Fruit fly (Drosophila melanogaster) whole organism, embryonic: ENCODE results near the gene CG4597.

Source experiments
- Asciz ChIP-seq: fragments of 200-800 bp; sonication (Bioruptor generic); optimal IDR thresholded peaks from 2 replicates; lab custom pipeline; 2017; ENCODE audit warnings: missing biosample characterization, mild to moderate bottlenecking, missing genetic modification characterization, missing genetic modification reagents
- Atf6 ChIP-seq: fragments of 200-800 bp; sonication (Bioruptor generic); IDR thresholded peaks from 2 replicates; pipeline ENCODE4 v1.3.6; 2022; ENCODE audit warnings: missing biosample characterization, missing genetic modification characterization
- Awh ChIP-seq: fragments of 200-800 bp; sonication (Bioruptor generic); IDR thresholded peaks from 2 replicates; pipeline ENCODE4, ENCODE4 v1.3.6; 2022; ENCODE audit warnings: missing biosample characterization, missing genetic modification characterization
- CG11723 ChIP-seq: fragments of 200-800 bp; sonication (Bioruptor generic); optimal IDR thresholded peaks from 2 replicates; lab custom pipeline; 2017; ENCODE audit warnings: missing biosample characterization, mild to moderate bottlenecking, missing genetic modification characterization
- CG12236 ChIP-seq: fragments of 200-800 bp; sonication (Bioruptor generic); optimal IDR thresholded peaks from 2 replicates; lab custom pipeline; 2016; ENCODE audit warnings: missing biosample characterization, missing genetic modification characterization
- CG13123 ChIP-seq: fragments of 200-800 bp; sonication (Bioruptor generic); optimal IDR thresholded peaks from 2 replicates; lab custom pipeline; 2016; ENCODE audit warnings: missing biosample characterization, missing genetic modification characterization
- CG13424 ChIP-seq: fragments of 200-800 bp; sonication (Bioruptor generic); optimal IDR thresholded peaks from 2 replicates; lab custom pipeline; 2019; ENCODE audit warnings: missing biosample characterization, mild to moderate bottlenecking, missing genetic modification characterization, moderate library complexity
- CG15011 ChIP-seq: fragments of 200-800 bp; sonication (Bioruptor generic); optimal IDR thresholded peaks from 3 replicates; lab custom pipeline; 2018; ENCODE audit warnings: missing biosample characterization, mild to moderate bottlenecking, missing genetic modification characterization
- CG15601 ChIP-seq: fragments of 200-800 bp; sonication (Bioruptor generic); optimal IDR thresholded peaks from 3 replicates; lab custom pipeline; 2019; ENCODE audit warnings: missing biosample characterization, mild to moderate bottlenecking, missing genetic modification characterization, moderate library complexity
- CG17328 ChIP-seq: fragments of 200-800 bp; sonication (Bioruptor generic); IDR thresholded peaks from 2 replicates; pipeline ENCODE4 v1.3.6; 2022; ENCODE audit warnings: missing biosample characterization, missing genetic modification characterization
- CG17802 ChIP-seq: fragments of 200-800 bp; sonication (Bioruptor generic); optimal IDR thresholded peaks from 2 replicates; lab custom pipeline; 2018; ENCODE audit warnings: missing biosample characterization, mild to moderate bottlenecking, missing genetic modification characterization, moderate library complexity
- CG2875 ChIP-seq: fragments of 200-800 bp; sonication (Bioruptor generic); optimal IDR thresholded peaks from 2 replicates; lab custom pipeline; 2017; ENCODE audit warnings: missing biosample characterization, mild to moderate bottlenecking, missing genetic modification characterization, missing genetic modification reagents
- CG30431 ChIP-seq: fragments of 200-800 bp; sonication (Bioruptor generic); optimal IDR thresholded peaks from 2 replicates; lab custom pipeline; 2017; ENCODE audit warnings: missing biosample characterization, missing genetic modification characterization
- CG31441 ChIP-seq: fragments of 200-800 bp; sonication (Bioruptor generic); IDR thresholded peaks from 2 replicates; pipeline ENCODE4 v1.3.6; 2022; ENCODE audit warnings: missing biosample characterization, missing genetic modification characterization
- CG32767 ChIP-seq: fragments of 200-800 bp; sonication (Bioruptor generic); IDR thresholded peaks from 2 replicates; pipeline ENCODE4 v1.3.6; 2022; ENCODE audit warnings: missing biosample characterization, missing genetic modification characterization
- CG42726 ChIP-seq: fragments of 200-800 bp; sonication (Bioruptor generic); IDR thresholded peaks from 2 replicates; pipeline ENCODE4 v1.3.6; 2022; ENCODE audit warnings: missing biosample characterization, missing genetic modification characterization; ENCODE audit not compliant: partially characterized antibody
- CG4707 ChIP-seq: fragments of 200-800 bp; sonication (Bioruptor generic); optimal IDR thresholded peaks from 2 replicates; lab custom pipeline; 2018; ENCODE audit warnings: missing biosample characterization, mild to moderate bottlenecking, missing genetic modification characterization, moderate library complexity
- CG5245 ChIP-seq: fragments of 200-800 bp; sonication (Bioruptor generic); optimal IDR thresholded peaks from 3 replicates; lab custom pipeline; 2016; ENCODE audit warnings: missing biosample characterization, missing genetic modification characterization
- CG6813 ChIP-seq: fragments of 200-800 bp; sonication (Bioruptor generic); optimal IDR thresholded peaks from 2 replicates; lab custom pipeline; 2017; ENCODE audit warnings: missing biosample characterization, missing genetic modification characterization, mild to moderate bottlenecking, moderate library complexity, missing genetic modification reagents
- CG9876 ChIP-seq: fragments of 200-800 bp; sonication (Bioruptor generic); optimal IDR thresholded peaks from 2 replicates; lab custom pipeline; 2016; ENCODE audit warnings: missing biosample characterization, missing genetic modification characterization
- Dip2 ChIP-seq: fragments of 200-800 bp; sonication (Bioruptor generic); IDR thresholded peaks from 2 replicates; pipeline ENCODE4 v1.3.6; 2022; ENCODE audit warnings: missing biosample characterization, missing genetic modification characterization
- E2f2 ChIP-seq: fragments of 200-800 bp; sonication (Bioruptor generic); IDR thresholded peaks from 2 replicates; pipeline ENCODE4 v1.3.6; 2022; ENCODE audit warnings: missing biosample characterization, missing genetic modification characterization
- HmgD ChIP-seq: fragments of 200-800 bp; sonication (Bioruptor generic); optimal IDR thresholded peaks from 3 replicates; lab custom pipeline; 2016; ENCODE audit warnings: missing biosample characterization, missing genetic modification characterization
- Jarid2 ChIP-seq: fragments of 200-800 bp; sonication (Bioruptor generic); optimal IDR thresholded peaks from 3 replicates; lab custom pipeline; 2017; ENCODE audit warnings: mild to moderate bottlenecking, missing biosample characterization, missing genetic modification reagents, missing genetic modification characterization
- Lpt ChIP-seq: fragments of >200 bp; optimal IDR thresholded peaks from 2 replicates; lab custom pipeline; 2018; ENCODE audit warnings: missing biosample characterization, missing genetic modification characterization
- MBD-R2 ChIP-seq: fragments of 200-800 bp; sonication (Bioruptor generic); IDR thresholded peaks from 2 replicates; pipeline ENCODE4 v1.3.6; 2022; ENCODE audit warnings: missing biosample characterization, missing genetic modification characterization
- MTF-1 ChIP-seq: fragments of 200-800 bp; sonication (Bioruptor generic); optimal IDR thresholded peaks from 2 replicates; lab custom pipeline; 2018; ENCODE audit warnings: missing biosample characterization, mild to moderate bottlenecking, missing genetic modification characterization, borderline replicate concordance
- NC2α ChIP-seq: fragments of 200-800 bp; sonication (Bioruptor generic); optimal IDR thresholded peaks from 2 replicates; lab custom pipeline; 2016; ENCODE audit warnings: missing biosample characterization, missing genetic modification characterization
- NK7.1 ChIP-seq: fragments of 200-800 bp; sonication (Bioruptor generic); optimal IDR thresholded peaks from 3 replicates; lab custom pipeline; 2016; ENCODE audit warnings: missing biosample characterization, missing genetic modification characterization
- Ptx1 ChIP-seq: fragments of 200-800 bp; sonication (Bioruptor generic); IDR thresholded peaks from 2 replicates; pipeline ENCODE4 v1.3.6; 2022; ENCODE audit warnings: missing biosample characterization, missing genetic modification characterization
- Sin3A ChIP-seq: fragments of >200 bp; optimal IDR thresholded peaks from 2 replicates; lab custom pipeline; 2018
- Sox100B ChIP-seq: fragments of 200-800 bp; sonication (Bioruptor generic); optimal IDR thresholded peaks from 3 replicates; lab custom pipeline; 2018; ENCODE audit warnings: missing biosample characterization, mild to moderate bottlenecking, missing genetic modification characterization
- al ChIP-seq: fragments of 200-800 bp; sonication (Bioruptor generic); IDR thresholded peaks from 2 replicates; pipeline ENCODE4 v1.3.6; 2022; ENCODE audit warnings: missing biosample characterization, missing genetic modification characterization
- bigmax ChIP-seq: fragments of 200-800 bp; sonication (Bioruptor generic); optimal IDR thresholded peaks from 2 replicates; lab custom pipeline; 2018; ENCODE audit warnings: missing biosample characterization, mild to moderate bottlenecking, missing genetic modification characterization
- cad ChIP-seq: fragments of >200 bp; optimal IDR thresholded peaks from 2 replicates; lab custom pipeline; 2017; ENCODE audit warnings: missing biosample characterization, missing genetic modification characterization
- cas ChIP-seq: fragments of 200-800 bp; sonication (Bioruptor generic); IDR thresholded peaks from 2 replicates; pipeline ENCODE4 v1.3.6; 2022; ENCODE audit warnings: missing biosample characterization, missing genetic modification characterization
- crp ChIP-seq, 2 experiments: fragments of 200-800 bp; sonication (Bioruptor generic); optimal IDR thresholded peaks; 2 replicates in 1 of 2; 3 replicates in 1 of 2; lab custom pipeline; 2017; ENCODE audit warnings: missing biosample characterization in 2 of 2, missing genetic modification characterization in 2 of 2, mild to moderate bottlenecking in 1 of 2, moderate library complexity in 1 of 2
- emc ChIP-seq: fragments of 200-800 bp; sonication (Bioruptor generic); optimal IDR thresholded peaks from 2 replicates; lab custom pipeline; 2016; ENCODE audit warnings: missing biosample characterization, missing genetic modification characterization
- ems ChIP-seq: fragments of 200-800 bp; sonication (Bioruptor generic); optimal IDR thresholded peaks from 3 replicates; lab custom pipeline; 2016; ENCODE audit warnings: missing biosample characterization, missing genetic modification characterization
- lbe ChIP-seq: fragments of 200-800 bp; sonication (Bioruptor generic); optimal IDR thresholded peaks from 2 replicates; lab custom pipeline; 2016; ENCODE audit warnings: missing biosample characterization, mild to moderate bottlenecking, missing genetic modification characterization
- lilli ChIP-seq: fragments of 200-800 bp; sonication (Bioruptor generic); optimal IDR thresholded peaks from 3 replicates; lab custom pipeline; 2016; ENCODE audit warnings: missing biosample characterization, missing genetic modification characterization
- nau ChIP-seq: fragments of 200-800 bp; sonication (Bioruptor generic); optimal IDR thresholded peaks from 3 replicates; lab custom pipeline; 2017; ENCODE audit warnings: missing biosample characterization, mild to moderate bottlenecking, missing genetic modification characterization, missing genetic modification reagents
- nmo ChIP-seq: fragments of 200-800 bp; sonication (Bioruptor generic); optimal IDR thresholded peaks from 2 replicates; lab custom pipeline; 2018; ENCODE audit warnings: missing biosample characterization, mild to moderate bottlenecking, missing genetic modification characterization, moderate library complexity
- phol ChIP-seq: fragments of 200-800 bp; sonication (Bioruptor generic); optimal IDR thresholded peaks from 3 replicates; lab custom pipeline; 2018; ENCODE audit warnings: missing biosample characterization, mild to moderate bottlenecking, missing genetic modification characterization, moderate library complexity
- schlank ChIP-seq: fragments of 200-800 bp; sonication (Bioruptor generic); optimal IDR thresholded peaks from 2 replicates; lab custom pipeline; 2018; ENCODE audit warnings: missing biosample characterization, mild to moderate bottlenecking, missing genetic modification characterization
- sisA ChIP-seq: fragments of 200-800 bp; sonication (Bioruptor generic); IDR thresholded peaks from 2 replicates; pipeline ENCODE4 v1.3.6; 2022; ENCODE audit warnings: missing biosample characterization, missing genetic modification characterization
- slou ChIP-seq: fragments of 200-800 bp; sonication (Bioruptor generic); optimal IDR thresholded peaks from 3 replicates; lab custom pipeline; 2016; ENCODE audit warnings: missing biosample characterization, missing genetic modification characterization
- slp2 ChIP-seq: fragments of 200-800 bp; sonication (Bioruptor generic); optimal IDR thresholded peaks from 2 replicates; lab custom pipeline; 2016; ENCODE audit warnings: missing biosample characterization, missing genetic modification characterization
- tll ChIP-seq, 2 experiments: fragments of 200-800 bp in 1 of 2; fragments of >200 bp in 1 of 2; sonication (Bioruptor generic) in 1 of 2; optimal IDR thresholded peaks; 2 replicates each; lab custom pipeline; 2017 to 2019; ENCODE audit warnings: missing biosample characterization in 2 of 2, missing genetic modification characterization in 2 of 2, mild to moderate bottlenecking in 1 of 2, moderate library complexity in 1 of 2
- vvl ChIP-seq: fragments of 200-800 bp; sonication (Bioruptor generic); IDR thresholded peaks from 2 replicates; pipeline ENCODE4 v1.3.6; 2022; ENCODE audit warnings: missing biosample characterization, missing genetic modification characterization
- wdn ChIP-seq: fragments of 200-800 bp; sonication (Bioruptor generic); IDR thresholded peaks from 2 replicates; pipeline ENCODE4 v1.3.6; 2022; ENCODE audit warnings: missing biosample characterization, missing genetic modification characterization

Gene CG4597

dm6 chr3L:5133704-5134430 lies 4.6 kb downstream of the CG4597 start, which contains the start of gene Yod1 (continued):
- no peak for TF ChIP-seq cad (GFP tag; lab: Kevin White, UChicago)
- no peak for TF ChIP-seq HmgD (GFP tag; lab: Kevin White, UChicago)
- TF ChIP-seq nmo (GFP tag; lab: Kevin White, UChicago): peak; percentile 28
- TF ChIP-seq lbe (GFP tag; lab: Kevin White, UChicago): peak; percentile 21
- no peak for TF ChIP-seq CG31441
- no peak for TF ChIP-seq CG17802 (tag; lab: Kevin White, UChicago)
- no peak for TF ChIP-seq lilli
- TF ChIP-seq E2f2 (GFP tag; lab: Robert Waterston, UW): peak; percentile 98
- no peak for TF ChIP-seq CG12236 (GFP tag; lab: Kevin White, UChicago)
- no peak for TF ChIP-seq CG13123 (GFP tag; lab: Kevin White, UChicago)
- TF ChIP-seq Asciz (GFP tag; lab: Kevin White, UChicago): no peak
- TF ChIP-seq phol (tag; lab: Kevin White, UChicago): peak; percentile 28
- peak; percentile 49 for TF ChIP-seq MBD-R2 (GFP tag; lab: Robert Waterston, UW)
- TF ChIP-seq CG2875 (GFP tag; lab: Kevin White, UChicago): no peak
- TF ChIP-seq schlank: no peak
- no peak for TF ChIP-seq NK7.1 (GFP tag; lab: Kevin White, UChicago)
- no peak for TF ChIP-seq bigmax (GFP tag; lab: Kevin White, UChicago)
- TF ChIP-seq CG42726 (GFP tag; lab: Robert Waterston, UW): no peak
- TF ChIP-seq CG30431 (GFP tag; lab: Kevin White, UChicago): no peak
- TF ChIP-seq CG11723: no peak
- no peak for TF ChIP-seq CG4707 (GFP tag; lab: Kevin White, UChicago)
- TF ChIP-seq CG17328: no peak
- no peak for TF ChIP-seq MTF-1 (GFP tag; lab: Kevin White, UChicago)
- TF ChIP-seq Atf6 (GFP tag; lab: Robert Waterston, UW): no peak
- no peak for TF ChIP-seq CG6813
- no peak for TF ChIP-seq Jarid2 (GFP tag; lab: Kevin White, UChicago)
- TF ChIP-seq ems (GFP tag; lab: Kevin White, UChicago): no peak
- TF ChIP-seq Sox100B (GFP tag; lab: Kevin White, UChicago): no peak
- TF ChIP-seq CG9876 (GFP tag; lab: Kevin White, UChicago): no peak
- no peak for TF ChIP-seq tll (GFP tag; optimal IDR thresholded peaks at IDR 0.05; lab: Kevin White, UChicago)
- no peak for TF ChIP-seq wdn (GFP tag; lab: Robert Waterston, UW)
- TF ChIP-seq CG15601: peak; percentile 47
- TF ChIP-seq al (GFP tag; lab: Robert Waterston, UW): no peak
- no peak for TF ChIP-seq CG15011
- no peak for TF ChIP-seq NC2α (GFP tag; lab: Kevin White, UChicago)
- no peak for TF ChIP-seq cas (GFP tag; lab: Robert Waterston, UW)
- TF ChIP-seq crp (GFP tag; optimal IDR thresholded peaks at IDR 0.05; lab: Kevin White, UChicago): peak in 1 of 2 experiments; percentile 11
- TF ChIP-seq slp2 (GFP tag; lab: Kevin White, UChicago): no peak
- TF ChIP-seq sisA: no peak
- TF ChIP-seq Ptx1 (GFP tag; lab: Robert Waterston, UW): no peak
- TF ChIP-seq CG32767 (GFP tag; lab: Robert Waterston, UW): no peak
- no peak for TF ChIP-seq slou
- no peak for TF ChIP-seq CG13424 (tag; lab: Kevin White, UChicago)
- TF ChIP-seq vvl (GFP tag; lab: Robert Waterston, UW): no peak
- TF ChIP-seq nau: no peak
- TF ChIP-seq Dip2 (GFP tag; lab: Robert Waterston, UW): no peak
- TF ChIP-seq CG5245 (GFP tag; lab: Kevin White, UChicago): no peak
- TF ChIP-seq emc: no peak
- no peak for TF ChIP-seq Lpt (GFP tag; lab: Kevin White, UChicago)
- TF ChIP-seq Awh (GFP tag; lab: Robert Waterston, UW): no peak
- no peak for TF ChIP-seq Sin3A (lab: Kevin White, UChicago)
